Fruit fly (Drosophila melanogaster) whole organism, embryonic: ENCODE measurements around the gene CG43055.

Experiments used
- CG18619 ChIP-seq: fragments of 200-800 bp; sonication (Bioruptor generic); optimal IDR thresholded peaks from 3 replicates; lab custom pipeline; 2017; ENCODE audit warnings: missing biosample characterization, mild to moderate bottlenecking, missing genetic modification characterization
- pros ChIP-seq: fragments of 200-800 bp; sonication (Bioruptor generic); optimal IDR thresholded peaks from 3 replicates; lab custom pipeline; 2019; ENCODE audit warnings: missing biosample characterization, mild to moderate bottlenecking, missing genetic modification characterization, moderate library complexity
- scrt ChIP-seq: fragments of 200-800 bp; sonication (Bioruptor generic); optimal IDR thresholded peaks from 2 replicates; lab custom pipeline; 2018; ENCODE audit warnings: missing biosample characterization, mild to moderate bottlenecking, missing genetic modification characterization, moderate library complexity

- TF ChIP-seq pros (GFP tag; lab: Kevin White, UChicago) (no peak), CG18619 (GFP tag; lab: Kevin White, UChicago) (no peak), scrt (no peak)
These were observed 22.7 kb downstream of the CG43055 start, which contains the start of the genes CG34177 and CG34178 for dm6 chr2L:4433608-4434007.
